Fruit fly (Drosophila melanogaster): ENCODE measurements around the gene trol.

trol gene

DNA sequence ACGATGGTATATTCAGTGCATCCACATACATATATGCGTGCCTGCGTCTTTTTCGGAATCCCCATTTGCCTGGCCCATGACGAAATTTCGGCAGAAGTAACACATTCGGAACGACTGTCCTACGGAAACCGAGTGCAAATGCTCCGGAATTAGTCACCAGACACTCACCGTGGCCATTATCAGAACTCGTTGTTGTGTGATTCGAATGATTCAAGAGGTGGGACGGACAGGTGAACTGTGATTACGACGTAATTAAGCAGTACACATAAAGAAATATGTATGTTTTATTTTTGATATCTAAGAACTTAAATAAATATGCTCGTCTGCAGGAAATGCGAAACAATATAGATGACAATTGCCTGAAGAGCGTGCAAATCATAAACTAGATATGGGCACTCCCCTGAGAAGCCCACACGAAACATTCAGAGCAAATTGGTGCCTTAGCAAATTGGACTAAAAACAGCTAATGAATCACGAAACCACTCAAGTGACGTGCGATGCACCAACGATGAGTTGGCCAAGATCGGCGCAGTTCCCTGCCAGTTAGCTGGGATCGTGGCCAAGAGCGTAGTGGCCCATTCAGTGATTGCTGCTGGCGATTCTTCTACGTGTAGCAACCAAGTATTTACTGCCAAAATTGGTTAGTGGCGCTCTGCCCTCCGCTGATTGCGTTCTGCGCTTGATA is 46.2 kb upstream of the trol start (continued):
- no peak for TF ChIP-seq br (optimal IDR thresholded peaks at IDR 0.05)
- no peak for TF ChIP-seq kni (GFP tag; optimal IDR thresholded peaks at IDR 0.05)
- TF ChIP-seq shn (GFP tag; optimal IDR thresholded peaks at IDR 0.05), result no peak
- no peak for TF ChIP-seq Drgx (GFP tag; IDR thresholded peaks at IDR 0.05)
- no peak for TF ChIP-seq CG7963 (GFP tag; IDR thresholded peaks at IDR 0.05; ENCODE audit: partially characterized antibody)
- TF ChIP-seq Taf1 (GFP tag; IDR thresholded peaks at IDR 0.05), result no peak
- no peak for TF ChIP-seq Aef1 (GFP tag; IDR thresholded peaks at IDR 0.05)
- no peak for TF ChIP-seq CG3407 (GFP tag; optimal IDR thresholded peaks at IDR 0.05)
- no peak for TF ChIP-seq Bteb2 (GFP tag; optimal IDR thresholded peaks at IDR 0.05)
- no peak for TF ChIP-seq crp (GFP tag; optimal IDR thresholded peaks at IDR 0.05)
- no peak for TF ChIP-seq MBD-R2 (GFP tag; IDR thresholded peaks at IDR 0.05)
- TF ChIP-seq E2f1 (GFP tag; IDR thresholded peaks at IDR 0.05), result no peak
- no peak for TF ChIP-seq B-H1 (GFP tag; IDR thresholded peaks at IDR 0.05)
- no peak for TF ChIP-seq salm (tag; optimal IDR thresholded peaks at IDR 0.05)
- no peak for TF ChIP-seq hkb (optimal IDR thresholded peaks at IDR 0.05)
- TF ChIP-seq hkb (GFP tag; IDR thresholded peaks at IDR 0.05), result peak; percentile 29; the same call in 1 of the 2 replicates
- no peak for TF ChIP-seq Hr3 (GFP tag; optimal IDR thresholded peaks at IDR 0.05)
- TF ChIP-seq CG33213 (GFP tag; optimal IDR thresholded peaks at IDR 0.05), result no peak
- peak; percentile 45 for TF ChIP-seq CG30403 (GFP tag; optimal IDR thresholded peaks at IDR 0.05)
- TF ChIP-seq danr (GFP tag; IDR thresholded peaks at IDR 0.05), result no peak
- no peak for TF ChIP-seq CG8765 (GFP tag; IDR thresholded peaks at IDR 0.05)
- TF ChIP-seq CG14860 (GFP tag; IDR thresholded peaks at IDR 0.05; ENCODE audit: partially characterized antibody), result no peak
- TF ChIP-seq chinmo (GFP tag; IDR thresholded peaks at IDR 0.05; ENCODE audit: partially characterized antibody), result no peak
- TF ChIP-seq dysf (GFP tag; IDR thresholded peaks at IDR 0.05), result peak; percentile 56; the same call in 2 of the 3 replicates
- TF ChIP-seq CG11456 (GFP tag; IDR thresholded peaks at IDR 0.05), result 0 out of 3 replicates have a peak, but pooled peaks have one; percentile 42
- peak; percentile 7 for TF ChIP-seq Vsx1 (GFP tag; optimal IDR thresholded peaks at IDR 0.05)
- 0 out of 2 replicates have a peak, but pooled peaks have one; percentile 32 for TF ChIP-seq CG17612 (GFP tag; IDR thresholded peaks at IDR 0.05)
- no peak for TF ChIP-seq MESR4 (GFP tag; optimal IDR thresholded peaks at IDR 0.05)
- TF ChIP-seq CkIIα-i1 (GFP tag; IDR thresholded peaks at IDR 0.05), result no peak
- no peak for TF ChIP-seq pb (GFP tag; optimal IDR thresholded peaks at IDR 0.05)
- TF ChIP-seq sim (GFP tag; IDR thresholded peaks at IDR 0.05), result no peak
- no peak for TF ChIP-seq CG16779 (GFP tag; IDR thresholded peaks at IDR 0.05)
- no peak for TF ChIP-seq CG8290 (GFP tag; optimal IDR thresholded peaks at IDR 0.05)
- no peak for TF ChIP-seq CG8290 (tag; optimal IDR thresholded peaks at IDR 0.05)
- TF ChIP-seq CG10979 (tag; optimal IDR thresholded peaks at IDR 0.05), result no peak
- peak; percentile 22 for TF ChIP-seq ind (GFP tag; optimal IDR thresholded peaks at IDR 0.05)
- no peak for TF ChIP-seq Dll (GFP tag; IDR thresholded peaks at IDR 0.05; ENCODE audit: partially characterized antibody)
- no peak for TF ChIP-seq CG5953 (GFP tag; IDR thresholded peaks at IDR 0.05)
- TF ChIP-seq CG30020 (tag; optimal IDR thresholded peaks at IDR 0.05), result no peak
- TF ChIP-seq sisA (GFP tag; IDR thresholded peaks at IDR 0.05), result no peak
- TF ChIP-seq sug (tag; optimal IDR thresholded peaks at IDR 0.05), result peak; percentile 75
- no peak for TF ChIP-seq HmgD (GFP tag; optimal IDR thresholded peaks at IDR 0.05)
- TF ChIP-seq Dek (tag; optimal IDR thresholded peaks at IDR 0.05), result no peak
- TF ChIP-seq CG31388 (GFP tag; optimal IDR thresholded peaks at IDR 0.05), result no peak
- no peak for TF ChIP-seq Scr (GFP tag; IDR thresholded peaks at IDR 0.05; ENCODE audit: partially characterized antibody)
- TF ChIP-seq CG11560 (tag; IDR thresholded peaks at IDR 0.05), result no peak
- no peak for TF ChIP-seq sr (GFP tag; IDR thresholded peaks at IDR 0.05)
- TF ChIP-seq CG32532 (GFP tag; IDR thresholded peaks at IDR 0.05), result peak; percentile 44; the same call in 1 of the 2 replicates
- no peak for TF ChIP-seq CG5180 (GFP tag; optimal IDR thresholded peaks at IDR 0.05)
- TF ChIP-seq Mes4 (GFP tag; optimal IDR thresholded peaks at IDR 0.05), result no peak
- TF ChIP-seq dimm (GFP tag; IDR thresholded peaks at IDR 0.05), result no peak
- TF ChIP-seq caup (GFP tag; optimal IDR thresholded peaks at IDR 0.05; ENCODE audit: severe bottlenecking), result peak; percentile 15
